Worm (Caenorhabditis elegans) whole organism, young adult: Measurements from ENCODE around the gene B0280.17.

ENCODE experiments used
- B0019.2 ChIP-seq: fragments of 200-800 bp; sonication (Bioruptor generic); conservative IDR thresholded peaks from 2 replicates; pipeline ENCODE4 v1.3.6; 2022; ENCODE audit warnings: missing genetic modification reagents, missing genetic modification characterization, missing compliant biosample characterization
- B0261.1 ChIP-seq: sonication (generic microtip); optimal IDR thresholded peaks from 2 replicates; lab custom pipeline; 2016; ENCODE audit warnings: mild to moderate bottlenecking, missing genetic modification characterization, moderate library complexity, missing compliant biosample characterization
- B0336.3 ChIP-seq: fragments of 200-800 bp; sonication (Bioruptor generic); IDR thresholded peaks from 2 replicates; pipeline ENCODE4 v1.3.6; 2022; ENCODE audit warnings: missing genetic modification characterization, missing compliant biosample characterization
- D2030.7 ChIP-seq: fragments of 200-800 bp; sonication (Bioruptor generic); IDR thresholded peaks from 2 replicates; pipeline ENCODE4 v1.3.6; 2022; ENCODE audit warnings: missing genetic modification reagents, missing genetic modification characterization, missing compliant biosample characterization
- F49E8.2 ChIP-seq: sonication (generic microtip); optimal IDR thresholded peaks from 3 replicates; lab custom pipeline; 2017; ENCODE audit warnings: missing genetic modification characterization, mild to moderate bottlenecking, missing compliant biosample characterization, antibody characterized with exemption, moderate library complexity; ENCODE audit not compliant: insufficient read depth
- F55B11.4 ChIP-seq: sonication (generic microtip); optimal IDR thresholded peaks from 2 replicates; lab custom pipeline; 2016; ENCODE audit warnings: missing compliant biosample characterization, missing genetic modification characterization, borderline replicate concordance; ENCODE audit not compliant: insufficient read depth
- K11D2.4 ChIP-seq: fragments of 200-800 bp; sonication (Bioruptor generic); IDR thresholded peaks from 2 replicates; pipeline ENCODE4 v1.3.6; 2022; ENCODE audit warnings: missing genetic modification reagents, missing genetic modification characterization, missing compliant biosample characterization
- T26A5.8 ChIP-seq: sonication (generic microtip); optimal IDR thresholded peaks from 2 replicates; lab custom pipeline; 2016; ENCODE audit warnings: missing genetic modification characterization, missing compliant biosample characterization
- Y53G8AR.9 ChIP-seq: fragments of 200-800 bp; sonication (Bioruptor generic); conservative IDR thresholded peaks from 2 replicates; pipeline ENCODE4 v1.3.6; 2022; ENCODE audit warnings: missing genetic modification reagents, missing genetic modification characterization, missing compliant biosample characterization
- Y56A3A.18 ChIP-seq: fragments of 200-800 bp; sonication (Bioruptor generic); IDR thresholded peaks from 2 replicates; pipeline ENCODE4 v1.3.6; 2022; ENCODE audit warnings: missing genetic modification reagents, missing genetic modification characterization, missing compliant biosample characterization
- Y67H2A.10 ChIP-seq: fragments of 200-800 bp; sonication (Bioruptor generic); conservative IDR thresholded peaks from 2 replicates; pipeline ENCODE4 v1.3.6; 2022; ENCODE audit warnings: missing genetic modification reagents, missing genetic modification characterization, missing compliant biosample characterization
- ama-1 ChIP-seq, 3 experiments: fragments of 150-350 bp in 1 of 3; sonication (generic microtip) in 2 of 3; optimal IDR thresholded peaks; 2 replicates each; lab custom pipeline; 2014 to 2018; ENCODE audit warnings: missing biosample characterization in 2 of 3, missing genetic modification characterization in 2 of 3, missing genetic modification reagents in 2 of 3
- aptf-3 ChIP-seq: fragments of 200-800 bp; sonication (Bioruptor generic); IDR thresholded peaks from 2 replicates; pipeline ENCODE4 v1.3.6; 2022; ENCODE audit warnings: missing genetic modification characterization, missing compliant biosample characterization
- attf-6 ChIP-seq: fragments of 200-800 bp; sonication (Bioruptor generic); IDR thresholded peaks from 2 replicates; pipeline ENCODE4 v1.3.6; 2022; ENCODE audit warnings: missing genetic modification reagents, missing genetic modification characterization, missing compliant biosample characterization
- bed-1 ChIP-seq: fragments of 200-800 bp; sonication (Bioruptor generic); IDR thresholded peaks from 2 replicates; pipeline ENCODE4 v1.3.6; 2022; ENCODE audit warnings: missing genetic modification reagents, missing genetic modification characterization, missing compliant biosample characterization
- cebp-2 ChIP-seq: fragments of 200-800 bp; sonication (Bioruptor generic); IDR thresholded peaks from 2 replicates; pipeline ENCODE4 v1.3.6; 2022; ENCODE audit warnings: missing genetic modification characterization, missing compliant biosample characterization
- ceh-100 ChIP-seq: fragments of 200-800 bp; sonication (Bioruptor generic); IDR thresholded peaks from 2 replicates; pipeline ENCODE4 v1.3.6; 2022; ENCODE audit warnings: missing genetic modification reagents, missing genetic modification characterization, missing compliant biosample characterization
- ceh-40 ChIP-seq: fragments of 200-800 bp; sonication (Bioruptor generic); IDR thresholded peaks from 2 replicates; pipeline ENCODE4 v1.3.6; 2022; ENCODE audit warnings: missing genetic modification characterization, missing compliant biosample characterization
- chd-7 ChIP-seq: sonication (generic microtip); optimal IDR thresholded peaks from 2 replicates; lab custom pipeline; 2016; ENCODE audit warnings: mild to moderate bottlenecking, missing genetic modification characterization, moderate library complexity, missing compliant biosample characterization
- dpff-1 ChIP-seq: sonication (generic microtip); optimal IDR thresholded peaks from 2 replicates; lab custom pipeline; 2017; ENCODE audit warnings: mild to moderate bottlenecking, missing genetic modification characterization, missing compliant biosample characterization
- dpl-1 ChIP-seq: fragments of 150-350 bp; optimal IDR thresholded peaks from 2 replicates; lab custom pipeline; 2014; ENCODE audit warnings: missing biosample characterization, missing genetic modification reagents, missing genetic modification characterization
- egrh-3 ChIP-seq: fragments of 200-800 bp; sonication (Bioruptor generic); IDR thresholded peaks from 2 replicates; pipeline ENCODE4 v1.3.6; 2022; ENCODE audit warnings: missing genetic modification reagents, missing genetic modification characterization, missing compliant biosample characterization
- gei-17 ChIP-seq: fragments of 200-800 bp; sonication (Bioruptor generic); optimal IDR thresholded peaks from 2 replicates; lab custom pipeline; 2018; ENCODE audit warnings: mild to moderate bottlenecking, missing genetic modification characterization, missing compliant biosample characterization
- hlh-26 ChIP-seq: fragments of 200-800 bp; sonication (Bioruptor generic); conservative IDR thresholded peaks from 2 replicates; pipeline ENCODE4 v1.3.6; 2022; ENCODE audit warnings: missing genetic modification reagents, missing genetic modification characterization, missing compliant biosample characterization
- hmg-20 ChIP-seq: fragments of 200-800 bp; sonication (Bioruptor generic); IDR thresholded peaks from 2 replicates; pipeline ENCODE4 v1.3.6; 2022; ENCODE audit warnings: missing genetic modification reagents, missing genetic modification characterization, missing compliant biosample characterization
- let-526 ChIP-seq: fragments of 200-800 bp; sonication (Bioruptor generic); IDR thresholded peaks from 2 replicates; pipeline ENCODE4 v1.3.6; 2022; ENCODE audit warnings: missing genetic modification reagents, missing genetic modification characterization, missing compliant biosample characterization
- lin-26 ChIP-seq: fragments of 200-800 bp; sonication (Bioruptor generic); IDR thresholded peaks from 2 replicates; pipeline ENCODE4 v1.3.6; 2022; ENCODE audit warnings: missing genetic modification reagents, missing genetic modification characterization, missing compliant biosample characterization
- lin-35 ChIP-seq, 3 experiments: fragments of 150-350 bp in 2 of 3; sonication (generic microtip) in 1 of 3; optimal IDR thresholded peaks; 2 replicates each; lab custom pipeline; 2014 to 2018; ENCODE audit warnings: missing biosample characterization in 3 of 3, missing genetic modification characterization in 3 of 3, missing genetic modification reagents in 3 of 3
- lsl-1 ChIP-seq: fragments of 200-800 bp; sonication (Bioruptor generic); optimal IDR thresholded peaks from 2 replicates; lab custom pipeline; 2018; ENCODE audit warnings: mild to moderate bottlenecking, missing genetic modification characterization, moderate library complexity, missing compliant biosample characterization
- madf-10 ChIP-seq: sonication (generic microtip); optimal IDR thresholded peaks from 2 replicates; lab custom pipeline; 2016; ENCODE audit warnings: mild to moderate bottlenecking, missing genetic modification characterization, missing compliant biosample characterization
- madf-6 ChIP-seq: fragments of 200-800 bp; sonication (Bioruptor generic); IDR thresholded peaks from 2 replicates; pipeline ENCODE4 v1.3.6; 2022; ENCODE audit warnings: missing genetic modification reagents, missing genetic modification characterization, missing compliant biosample characterization
- madf-8 ChIP-seq: fragments of 200-800 bp; sonication (Bioruptor generic); conservative IDR thresholded peaks from 2 replicates; pipeline ENCODE4 v1.3.6; 2022; ENCODE audit warnings: missing genetic modification reagents, missing genetic modification characterization, missing compliant biosample characterization
- nfya-1 ChIP-seq: sonication (generic microtip); optimal IDR thresholded peaks from 2 replicates; lab custom pipeline; 2017; ENCODE audit warnings: antibody characterized with exemption, missing compliant biosample characterization, missing genetic modification characterization, borderline replicate concordance; ENCODE audit not compliant: insufficient read depth
- nhr-179 ChIP-seq: sonication (generic microtip); optimal IDR thresholded peaks from 2 replicates; lab custom pipeline; 2016; ENCODE audit warnings: mild to moderate bottlenecking, missing genetic modification characterization, missing compliant biosample characterization
- nhr-27 ChIP-seq: fragments of 200-800 bp; sonication (Bioruptor generic); optimal IDR thresholded peaks from 2 replicates; lab custom pipeline; 2018; ENCODE audit warnings: mild to moderate bottlenecking, missing genetic modification characterization, moderate library complexity, missing compliant biosample characterization
- nhr-90 ChIP-seq: sonication (generic microtip); optimal IDR thresholded peaks from 2 replicates; lab custom pipeline; 2016; ENCODE audit warnings: missing genotype, mild to moderate bottlenecking, missing genetic modification characterization, missing compliant biosample characterization
- pha-4 ChIP-seq: fragments of 150-350 bp; sonication (generic microtip); optimal IDR thresholded peaks from 2 replicates; lab custom pipeline; 2014; ENCODE audit warnings: missing biosample characterization, missing genetic modification reagents, missing genetic modification characterization
- snpc-1.1 ChIP-seq: sonication (generic microtip); optimal IDR thresholded peaks from 2 replicates; lab custom pipeline; 2017; ENCODE audit warnings: missing genetic modification characterization, mild to moderate bottlenecking, missing compliant biosample characterization, antibody characterized with exemption, moderate library complexity, missing genotype, missing genetic modification reagents; ENCODE audit not compliant: insufficient read depth
- snpc-4 ChIP-seq, 5 experiments: fragments of 150-350 bp in 1 of 5; sonication (generic microtip) in 4 of 5; optimal IDR thresholded peaks; 2 replicates each; lab custom pipeline; 2014 to 2018; ENCODE audit warnings: missing genetic modification characterization in 5 of 5, missing biosample characterization in 3 of 5, antibody characterized with exemption in 2 of 5, mild to moderate bottlenecking in 2 of 5, missing compliant biosample characterization in 2 of 5, missing genotype in 2 of 5, moderate library complexity in 2 of 5, missing genetic modification reagents in 1 of 5
- somi-1 ChIP-seq: fragments of 200-800 bp; sonication (Bioruptor generic); optimal IDR thresholded peaks from 2 replicates; lab custom pipeline; 2018; ENCODE audit warnings: mild to moderate bottlenecking, missing genetic modification characterization, missing compliant biosample characterization
- sptf-2 ChIP-seq: fragments of 200-800 bp; sonication (Bioruptor generic); optimal IDR thresholded peaks from 2 replicates; lab custom pipeline; 2018; ENCODE audit warnings: mild to moderate bottlenecking, missing genetic modification characterization, missing compliant biosample characterization
- tbx-9 ChIP-seq: sonication (generic microtip); optimal IDR thresholded peaks from 2 replicates; lab custom pipeline; 2016; ENCODE audit warnings: borderline replicate concordance, missing genetic modification characterization, inconsistent platforms, missing compliant biosample characterization
- tlf-1 ChIP-seq: fragments of 200-800 bp; sonication (Bioruptor generic); optimal IDR thresholded peaks from 2 replicates; lab custom pipeline; 2018; ENCODE audit warnings: mild to moderate bottlenecking, missing genetic modification characterization, missing compliant biosample characterization
- unc-62 ChIP-seq: fragments of 150-350 bp; optimal IDR thresholded peaks from 2 replicates; lab custom pipeline; 2014; ENCODE audit warnings: missing biosample characterization, missing genetic modification reagents, missing genetic modification characterization
- xnd-1 ChIP-seq: sonication (generic microtip); optimal IDR thresholded peaks from 2 replicates; lab custom pipeline; 2016; ENCODE audit warnings: missing genotype, missing genetic modification reagents, missing genetic modification characterization, missing compliant biosample characterization
- ztf-22 ChIP-seq: fragments of 200-800 bp; sonication (Bioruptor generic); optimal IDR thresholded peaks from 2 replicates; lab custom pipeline; 2018; ENCODE audit warnings: mild to moderate bottlenecking, missing genetic modification characterization, moderate library complexity, missing compliant biosample characterization

B0280.17 gene

ce11 chrIII:7179538-7180301 is 43.8 kb upstream of the B0280.17 start, which contains the start of the genes rps-14 and rpl-36 (continued):
- TF ChIP-seq snpc-4 (GFP tag; optimal IDR thresholded peaks at IDR 0.05; lab: Kevin White, UChicago) (no peak), snpc-4 (tag; optimal IDR thresholded peaks at IDR 0.05; lab: Kevin White, UChicago) (peak; percentile 47 to 73 (median 57)), nhr-90 (tag; lab: Kevin White, UChicago) (no peak), nhr-27 (tag; lab: Kevin White, UChicago) (no peak), cebp-2 (GFP tag; lab: Robert Waterston, UW) (no peak), F49E8.2 (tag; lab: Kevin White, UChicago) (peak; percentile 26), ceh-100 (GFP tag; lab: Robert Waterston, UW) (peak; percentile 61), let-526 (GFP tag; lab: Robert Waterston, UW) (no peak), lin-35 (GFP tag; optimal IDR thresholded peaks at IDR 0.05; lab: Kevin White, UChicago) (peak in 1 of 3 experiments; percentile 86), attf-6 (GFP tag; lab: Robert Waterston, UW) (no peak), B0336.3 (GFP tag; lab: Robert Waterston, UW) (peak; percentile 29; the same call in 1 of the 2 replicates), B0019.2 (GFP tag; lab: Robert Waterston, UW) (no peak), Y56A3A.18 (GFP tag; lab: Robert Waterston, UW) (no peak), xnd-1 (tag; lab: Kevin White, UChicago) (no peak), dpff-1 (tag; lab: Kevin White, UChicago) (no peak), T26A5.8 (tag; lab: Kevin White, UChicago) (no peak), B0261.1 (tag; lab: Kevin White, UChicago) (no peak), D2030.7 (peak; percentile 71), tlf-1 (GFP tag; lab: Kevin White, UChicago) (peak; percentile 82), nhr-179 (tag; lab: Kevin White, UChicago) (no peak), pha-4 (tag; lab: Kevin White, UChicago) (peak; percentile 89), aptf-3 (GFP tag; lab: Robert Waterston, UW) (no peak), lsl-1 (GFP tag; lab: Kevin White, UChicago) (peak; percentile 13), Y53G8AR.9 (GFP tag; lab: Robert Waterston, UW) (0 out of 2 replicates have a peak, but pooled peaks have one; percentile 28), ama-1 (optimal IDR thresholded peaks at IDR 0.05; lab: Kevin White, UChicago) (no peak), ama-1 (GFP tag; optimal IDR thresholded peaks at IDR 0.05; lab: Kevin White, UChicago) (no peak), tbx-9 (tag; lab: Kevin White, UChicago) (no peak), unc-62 (GFP tag; lab: Kevin White, UChicago) (no peak), ceh-40 (no peak), F55B11.4 (tag; lab: Kevin White, UChicago) (no peak), Y67H2A.10 (peak; percentile 23; the same call in 1 of the 2 replicates), bed-1 (GFP tag; lab: Robert Waterston, UW) (no peak), snpc-1.1 (peak; percentile 40), hmg-20 (GFP tag; lab: Robert Waterston, UW) (no peak), lin-26 (GFP tag; lab: Robert Waterston, UW) (no peak), ztf-22 (no peak), chd-7 (tag; lab: Kevin White, UChicago) (no peak), egrh-3 (no peak), gei-17 (GFP tag; lab: Kevin White, UChicago) (no peak), madf-6 (GFP tag; lab: Robert Waterston, UW) (peak; percentile 70), K11D2.4 (GFP tag; lab: Robert Waterston, UW) (0 out of 2 replicates have a peak, but pooled peaks have one; percentile 34), hlh-26 (no peak), sptf-2 (GFP tag; lab: Kevin White, UChicago) (no peak), nfya-1 (tag; lab: Kevin White, UChicago) (no peak), madf-10 (peak; percentile 2), madf-8 (GFP tag; lab: Robert Waterston, UW) (0 out of 2 replicates have a peak, but pooled peaks have one; percentile 15), dpl-1 (GFP tag; lab: Kevin White, UChicago) (no peak), somi-1 (GFP tag; lab: Kevin White, UChicago) (no peak)
